Worm (Caenorhabditis elegans) whole organism, young adult: Measurements from ENCODE around the gene cdf-2.
A peak's percentile ranks its signal among the peaks of the same experiment; 100 is the strongest.

Experiments
- B0336.3 ChIP-seq: fragments of 200-800 bp; sonication (Bioruptor generic); IDR thresholded peaks from 2 replicates; pipeline ENCODE4 v1.3.6; 2022; ENCODE audit warnings: missing genetic modification characterization, missing compliant biosample characterization
- F10E7.11 ChIP-seq: sonication (generic microtip); optimal IDR thresholded peaks from 2 replicates; lab custom pipeline; 2017; ENCODE audit warnings: mild to moderate bottlenecking, missing genetic modification characterization, moderate library complexity, missing compliant biosample characterization
- F22D6.2 ChIP-seq: sonication (generic microtip); optimal IDR thresholded peaks from 2 replicates; lab custom pipeline; 2016; ENCODE audit warnings: mild to moderate bottlenecking, missing genetic modification characterization, missing compliant biosample characterization
- F49E8.2 ChIP-seq: sonication (generic microtip); optimal IDR thresholded peaks from 3 replicates; lab custom pipeline; 2017; ENCODE audit warnings: missing genetic modification characterization, mild to moderate bottlenecking, missing compliant biosample characterization, antibody characterized with exemption, moderate library complexity; ENCODE audit not compliant: insufficient read depth
- F55B11.4 ChIP-seq: sonication (generic microtip); optimal IDR thresholded peaks from 2 replicates; lab custom pipeline; 2016; ENCODE audit warnings: missing compliant biosample characterization, missing genetic modification characterization, borderline replicate concordance; ENCODE audit not compliant: insufficient read depth
- T07F8.4 ChIP-seq: sonication (generic microtip); optimal IDR thresholded peaks from 2 replicates; lab custom pipeline; 2016; ENCODE audit warnings: mild to moderate bottlenecking, missing genetic modification characterization, moderate library complexity, missing compliant biosample characterization
- Y53G8AR.9 ChIP-seq: fragments of 200-800 bp; sonication (Bioruptor generic); conservative IDR thresholded peaks from 2 replicates; pipeline ENCODE4 v1.3.6; 2022; ENCODE audit warnings: missing genetic modification reagents, missing genetic modification characterization, missing compliant biosample characterization
- Y56A3A.18 ChIP-seq: fragments of 200-800 bp; sonication (Bioruptor generic); IDR thresholded peaks from 2 replicates; pipeline ENCODE4 v1.3.6; 2022; ENCODE audit warnings: missing genetic modification reagents, missing genetic modification characterization, missing compliant biosample characterization
- Y67H2A.10 ChIP-seq: fragments of 200-800 bp; sonication (Bioruptor generic); conservative IDR thresholded peaks from 2 replicates; pipeline ENCODE4 v1.3.6; 2022; ENCODE audit warnings: missing genetic modification reagents, missing genetic modification characterization, missing compliant biosample characterization
- akir-1 ChIP-seq: fragments of 200-800 bp; sonication (Bioruptor generic); optimal IDR thresholded peaks from 2 replicates; lab custom pipeline; 2018; ENCODE audit warnings: mild to moderate bottlenecking, missing genetic modification characterization, moderate library complexity, missing compliant biosample characterization
- ama-1 ChIP-seq, 3 experiments: fragments of 150-350 bp in 1 of 3; sonication (generic microtip) in 2 of 3; optimal IDR thresholded peaks; 2 replicates each; lab custom pipeline; 2014 to 2018; ENCODE audit warnings: missing biosample characterization in 2 of 3, missing genetic modification characterization in 2 of 3, missing genetic modification reagents in 2 of 3
- atf-7 ChIP-seq: sonication (generic microtip); optimal IDR thresholded peaks from 2 replicates; lab custom pipeline; 2017; ENCODE audit warnings: mild to moderate bottlenecking, missing genetic modification characterization, missing compliant biosample characterization
- athp-1 ChIP-seq: sonication (generic microtip); optimal IDR thresholded peaks from 2 replicates; lab custom pipeline; 2017; ENCODE audit warnings: mild to moderate bottlenecking, missing genetic modification characterization, missing compliant biosample characterization
- attf-3 ChIP-seq: fragments of 200-800 bp; sonication (Bioruptor generic); conservative IDR thresholded peaks from 2 replicates; pipeline ENCODE4 v1.3.6; 2022; ENCODE audit warnings: missing genetic modification reagents, missing genetic modification characterization, missing compliant biosample characterization
- attf-5 ChIP-seq: fragments of 200-800 bp; sonication (Bioruptor generic); optimal IDR thresholded peaks from 2 replicates; lab custom pipeline; 2018; ENCODE audit warnings: mild to moderate bottlenecking, missing genetic modification characterization, missing compliant biosample characterization
- attf-6 ChIP-seq: fragments of 200-800 bp; sonication (Bioruptor generic); IDR thresholded peaks from 2 replicates; pipeline ENCODE4 v1.3.6; 2022; ENCODE audit warnings: missing genetic modification reagents, missing genetic modification characterization, missing compliant biosample characterization
- bed-2 ChIP-seq: fragments of 200-800 bp; sonication (Bioruptor generic); IDR thresholded peaks from 2 replicates; pipeline ENCODE4 v1.3.6; 2022; ENCODE audit warnings: missing genetic modification reagents, missing genetic modification characterization, missing compliant biosample characterization
- ccch-3 ChIP-seq: fragments of 200-800 bp; sonication (Bioruptor generic); optimal IDR thresholded peaks from 2 replicates; lab custom pipeline; 2018; ENCODE audit warnings: mild to moderate bottlenecking, missing genetic modification characterization, missing compliant biosample characterization
- cebp-2 ChIP-seq: fragments of 200-800 bp; sonication (Bioruptor generic); IDR thresholded peaks from 2 replicates; pipeline ENCODE4 v1.3.6; 2022; ENCODE audit warnings: missing genetic modification characterization, missing compliant biosample characterization
- ceh-40 ChIP-seq: fragments of 200-800 bp; sonication (Bioruptor generic); IDR thresholded peaks from 2 replicates; pipeline ENCODE4 v1.3.6; 2022; ENCODE audit warnings: missing genetic modification characterization, missing compliant biosample characterization
- ceh-58 ChIP-seq: fragments of 200-800 bp; sonication (Bioruptor generic); IDR thresholded peaks from 2 replicates; pipeline ENCODE4 v1.3.6; 2022; ENCODE audit warnings: missing genetic modification characterization, missing compliant biosample characterization
- chd-7 ChIP-seq: sonication (generic microtip); optimal IDR thresholded peaks from 2 replicates; lab custom pipeline; 2016; ENCODE audit warnings: mild to moderate bottlenecking, missing genetic modification characterization, moderate library complexity, missing compliant biosample characterization
- egrh-3 ChIP-seq: fragments of 200-800 bp; sonication (Bioruptor generic); IDR thresholded peaks from 2 replicates; pipeline ENCODE4 v1.3.6; 2022; ENCODE audit warnings: missing genetic modification reagents, missing genetic modification characterization, missing compliant biosample characterization
- gei-17 ChIP-seq: fragments of 200-800 bp; sonication (Bioruptor generic); optimal IDR thresholded peaks from 2 replicates; lab custom pipeline; 2018; ENCODE audit warnings: mild to moderate bottlenecking, missing genetic modification characterization, missing compliant biosample characterization
- hlh-12 ChIP-seq: sonication (generic microtip); optimal IDR thresholded peaks from 2 replicates; lab custom pipeline; 2016; ENCODE audit warnings: missing genetic modification characterization, missing compliant biosample characterization
- hlh-26 ChIP-seq: fragments of 200-800 bp; sonication (Bioruptor generic); conservative IDR thresholded peaks from 2 replicates; pipeline ENCODE4 v1.3.6; 2022; ENCODE audit warnings: missing genetic modification reagents, missing genetic modification characterization, missing compliant biosample characterization
- lin-35 ChIP-seq, 3 experiments: fragments of 150-350 bp in 2 of 3; sonication (generic microtip) in 1 of 3; optimal IDR thresholded peaks; 2 replicates each; lab custom pipeline; 2014 to 2018; ENCODE audit warnings: missing biosample characterization in 3 of 3, missing genetic modification characterization in 3 of 3, missing genetic modification reagents in 3 of 3
- lin-54 ChIP-seq: fragments of 200-800 bp; sonication (Bioruptor generic); optimal IDR thresholded peaks from 2 replicates; lab custom pipeline; 2018; ENCODE audit warnings: mild to moderate bottlenecking, missing genetic modification characterization, missing compliant biosample characterization
- lsl-1 ChIP-seq: fragments of 200-800 bp; sonication (Bioruptor generic); optimal IDR thresholded peaks from 2 replicates; lab custom pipeline; 2018; ENCODE audit warnings: mild to moderate bottlenecking, missing genetic modification characterization, moderate library complexity, missing compliant biosample characterization
- madf-10 ChIP-seq: sonication (generic microtip); optimal IDR thresholded peaks from 2 replicates; lab custom pipeline; 2016; ENCODE audit warnings: mild to moderate bottlenecking, missing genetic modification characterization, missing compliant biosample characterization
- madf-8 ChIP-seq: fragments of 200-800 bp; sonication (Bioruptor generic); conservative IDR thresholded peaks from 2 replicates; pipeline ENCODE4 v1.3.6; 2022; ENCODE audit warnings: missing genetic modification reagents, missing genetic modification characterization, missing compliant biosample characterization
- mel-28 ChIP-seq: sonication (generic microtip); optimal IDR thresholded peaks from 2 replicates; lab custom pipeline; 2016; ENCODE audit warnings: borderline replicate concordance, mild to moderate bottlenecking, missing genetic modification characterization, missing compliant biosample characterization
- mes-4 ChIP-seq: sonication (generic microtip); optimal IDR thresholded peaks from 2 replicates; lab custom pipeline; 2016; ENCODE audit warnings: missing genotype, missing genetic modification characterization, missing compliant biosample characterization
- nfya-1 ChIP-seq: sonication (generic microtip); optimal IDR thresholded peaks from 2 replicates; lab custom pipeline; 2017; ENCODE audit warnings: antibody characterized with exemption, missing compliant biosample characterization, missing genetic modification characterization, borderline replicate concordance; ENCODE audit not compliant: insufficient read depth
- nhr-179 ChIP-seq: sonication (generic microtip); optimal IDR thresholded peaks from 2 replicates; lab custom pipeline; 2016; ENCODE audit warnings: mild to moderate bottlenecking, missing genetic modification characterization, missing compliant biosample characterization
- nhr-80 ChIP-seq: sonication (generic microtip); optimal IDR thresholded peaks from 2 replicates; lab custom pipeline; 2016; ENCODE audit warnings: missing genetic modification characterization, missing compliant biosample characterization
- nhr-90 ChIP-seq: sonication (generic microtip); optimal IDR thresholded peaks from 2 replicates; lab custom pipeline; 2016; ENCODE audit warnings: missing genotype, mild to moderate bottlenecking, missing genetic modification characterization, missing compliant biosample characterization
- pbrm-1 ChIP-seq: fragments of 200-800 bp; sonication (Bioruptor generic); IDR thresholded peaks from 2 replicates; pipeline ENCODE4 v1.3.6; 2022; ENCODE audit warnings: missing genetic modification reagents, missing genetic modification characterization, missing compliant biosample characterization
- rcor-1 ChIP-seq: fragments of 200-800 bp; sonication (Bioruptor generic); IDR thresholded peaks from 2 replicates; pipeline ENCODE4 v1.3.6; 2022; ENCODE audit warnings: missing genetic modification reagents, missing genetic modification characterization, missing compliant biosample characterization
- rpc-1 ChIP-seq, 2 experiments: fragments of 150-350 bp in 1 of 2; sonication (generic microtip) in 1 of 2; optimal IDR thresholded peaks; 2 replicates each; lab custom pipeline; 2014 to 2018; ENCODE audit warnings: missing biosample characterization in 1 of 2, missing genetic modification characterization in 1 of 2, missing genetic modification reagents in 1 of 2, missing genotype in 1 of 2
- snpc-3.4 ChIP-seq: sonication (generic microtip); optimal IDR thresholded peaks from 2 replicates; lab custom pipeline; 2017; ENCODE audit warnings: missing genetic modification characterization, mild to moderate bottlenecking, missing compliant biosample characterization, antibody characterized with exemption, moderate library complexity, missing genotype, missing genetic modification reagents
- somi-1 ChIP-seq: fragments of 200-800 bp; sonication (Bioruptor generic); optimal IDR thresholded peaks from 2 replicates; lab custom pipeline; 2018; ENCODE audit warnings: mild to moderate bottlenecking, missing genetic modification characterization, missing compliant biosample characterization
- sptf-2 ChIP-seq: fragments of 200-800 bp; sonication (Bioruptor generic); optimal IDR thresholded peaks from 2 replicates; lab custom pipeline; 2018; ENCODE audit warnings: mild to moderate bottlenecking, missing genetic modification characterization, missing compliant biosample characterization
- xnd-1 ChIP-seq: sonication (generic microtip); optimal IDR thresholded peaks from 2 replicates; lab custom pipeline; 2016; ENCODE audit warnings: missing genotype, missing genetic modification reagents, missing genetic modification characterization, missing compliant biosample characterization
- ztf-18 ChIP-seq: sonication (generic microtip); optimal IDR thresholded peaks from 2 replicates; lab custom pipeline; 2016; ENCODE audit warnings: missing genotype, mild to moderate bottlenecking, missing genetic modification characterization, missing compliant biosample characterization
- ztf-25 ChIP-seq: fragments of 200-800 bp; sonication (Bioruptor generic); IDR thresholded peaks from 2 replicates; pipeline ENCODE4 v1.3.6; 2022; ENCODE audit warnings: missing genetic modification reagents, missing genetic modification characterization, missing compliant biosample characterization
- ztf-3 ChIP-seq: fragments of 200-800 bp; sonication (Bioruptor generic); optimal IDR thresholded peaks from 2 replicates; lab custom pipeline; 2018; ENCODE audit warnings: mild to moderate bottlenecking, missing genetic modification characterization, missing compliant biosample characterization
- ztf-6 ChIP-seq: fragments of 200-800 bp; sonication (Bioruptor generic); IDR thresholded peaks from 2 replicates; pipeline ENCODE4 v1.3.6; 2022; ENCODE audit warnings: missing genetic modification reagents, missing genetic modification characterization, missing compliant biosample characterization

The cdf-2 gene

ce11 chrX:12452143-12452570 is 14.6 kb downstream of the cdf-2 start (continued):
- no peak for TF ChIP-seq T07F8.4 (tag; lab: Kevin White, UChicago)
- no peak for TF ChIP-seq mel-28 (tag; lab: Kevin White, UChicago)
- peak; percentile 57 for TF ChIP-seq attf-5 (GFP tag; lab: Kevin White, UChicago)
- peak; percentile 24 for TF ChIP-seq atf-7
- TF ChIP-seq athp-1 (tag; lab: Kevin White, UChicago): no peak
- TF ChIP-seq rpc-1 (optimal IDR thresholded peaks at IDR 0.05; lab: Kevin White, UChicago): no peak
- no peak for TF ChIP-seq rpc-1 (tag; optimal IDR thresholded peaks at IDR 0.05; lab: Kevin White, UChicago)
- TF ChIP-seq attf-3: no peak
- TF ChIP-seq B0336.3 (GFP tag; lab: Robert Waterston, UW): peak; percentile 58; the same call in 1 of the 2 replicates
- TF ChIP-seq snpc-3.4 (tag; lab: Kevin White, UChicago): no peak
- TF ChIP-seq F10E7.11 (tag; lab: Kevin White, UChicago): no peak
- no peak for TF ChIP-seq ceh-58 (GFP tag; lab: Robert Waterston, UW)
- TF ChIP-seq mes-4 (tag; lab: Kevin White, UChicago): no peak
- peak; percentile 7 for TF ChIP-seq nhr-90
- no peak for TF ChIP-seq ztf-3 (GFP tag; lab: Kevin White, UChicago)
- peak; percentile 62 for TF ChIP-seq ztf-18 (tag; lab: Kevin White, UChicago)
- TF ChIP-seq gei-17 (GFP tag; lab: Kevin White, UChicago): peak; percentile 50
- peak; percentile 41; the same call in 1 of the 2 replicates for TF ChIP-seq rcor-1 (GFP tag; lab: Robert Waterston, UW)
- TF ChIP-seq hlh-12 (tag; lab: Kevin White, UChicago): no peak
- no peak for TF ChIP-seq sptf-2 (GFP tag; lab: Kevin White, UChicago)
- peak; percentile 59; the same call in 1 of the 2 replicates for TF ChIP-seq egrh-3 (GFP tag; lab: Robert Waterston, UW)
- TF ChIP-seq nhr-179 (tag; lab: Kevin White, UChicago): no peak
- TF ChIP-seq Y56A3A.18 (GFP tag; lab: Robert Waterston, UW): no peak
- TF ChIP-seq ztf-25 (GFP tag; lab: Robert Waterston, UW): no peak
- TF ChIP-seq somi-1 (GFP tag; lab: Kevin White, UChicago): no peak
- TF ChIP-seq lsl-1 (GFP tag; lab: Kevin White, UChicago): no peak
- no peak for TF ChIP-seq attf-6
- TF ChIP-seq Y53G8AR.9 (GFP tag; lab: Robert Waterston, UW): no peak
- no peak for TF ChIP-seq Y67H2A.10 (GFP tag; lab: Robert Waterston, UW)
- no peak for TF ChIP-seq ceh-40
- TF ChIP-seq bed-2 (GFP tag; lab: Robert Waterston, UW): no peak
- no peak for TF ChIP-seq madf-8
- TF ChIP-seq ztf-6 (GFP tag; lab: Robert Waterston, UW): 0 out of 2 replicates have a peak, but pooled peaks have one; percentile 15
- peak; percentile 29 for TF ChIP-seq lin-54 (GFP tag; lab: Kevin White, UChicago)
- TF ChIP-seq nhr-80 (tag; lab: Kevin White, UChicago): peak; percentile 44
- no peak for TF ChIP-seq cebp-2 (GFP tag; lab: Robert Waterston, UW)
- TF ChIP-seq F22D6.2 (tag; lab: Kevin White, UChicago): no peak
- TF ChIP-seq pbrm-1 (GFP tag; lab: Robert Waterston, UW): no peak; the same call in 1 of the 2 replicates
- TF ChIP-seq nfya-1 (tag; lab: Kevin White, UChicago): no peak
- peak; percentile 69 for TF ChIP-seq madf-10 (tag; lab: Kevin White, UChicago)
- peak; percentile 53 for TF ChIP-seq chd-7 (tag; lab: Kevin White, UChicago)
- TF ChIP-seq ccch-3 (GFP tag; lab: Kevin White, UChicago): no peak
- no peak for TF ChIP-seq F55B11.4
- no peak for TF ChIP-seq F49E8.2 (tag; lab: Kevin White, UChicago)
- TF ChIP-seq ama-1 (optimal IDR thresholded peaks at IDR 0.05; lab: Kevin White, UChicago): no peak
- TF ChIP-seq ama-1 (GFP tag; optimal IDR thresholded peaks at IDR 0.05; lab: Kevin White, UChicago): no peak
- no peak for TF ChIP-seq xnd-1
- no peak for TF ChIP-seq akir-1 (GFP tag; lab: Kevin White, UChicago)
- no peak for TF ChIP-seq hlh-26 (GFP tag; lab: Robert Waterston, UW)
- peak in 1 of 3 experiments; percentile 24 for TF ChIP-seq lin-35 (GFP tag; optimal IDR thresholded peaks at IDR 0.05; lab: Kevin White, UChicago)
